Fruit fly (Drosophila melanogaster) whole organism, embryonic: ENCODE results near the gene w.

Experiments used
- Aef1 ChIP-seq: fragments of 200-800 bp; sonication (Bioruptor generic); IDR thresholded peaks from 3 replicates; pipeline ENCODE4 v1.3.6; 2022; ENCODE audit warnings: missing biosample characterization, missing genetic modification characterization
- Atf6 ChIP-seq: fragments of 200-800 bp; sonication (Bioruptor generic); IDR thresholded peaks from 2 replicates; pipeline ENCODE4 v1.3.6; 2022; ENCODE audit warnings: missing biosample characterization, missing genetic modification characterization
- Blimp-1 ChIP-seq: fragments of 200-800 bp; sonication (Bioruptor generic); optimal IDR thresholded peaks from 3 replicates; lab custom pipeline; 2018; ENCODE audit warnings: missing biosample characterization, missing genetic modification characterization, mild to moderate bottlenecking, moderate library complexity, missing genetic modification reagents
- CG10462 ChIP-seq: fragments of 200-800 bp; sonication (Bioruptor generic); optimal IDR thresholded peaks from 2 replicates; lab custom pipeline; 2016; ENCODE audit warnings: missing biosample characterization, missing genetic modification characterization
- CG10979 ChIP-seq: fragments of 200-800 bp; sonication (Bioruptor generic); optimal IDR thresholded peaks from 2 replicates; lab custom pipeline; 2018; ENCODE audit warnings: missing biosample characterization, mild to moderate bottlenecking, missing genetic modification characterization, moderate library complexity
- CG11093 ChIP-seq: fragments of 200-800 bp; sonication (Bioruptor generic); IDR thresholded peaks from 3 replicates; pipeline ENCODE4 v1.3.6; 2022; ENCODE audit warnings: missing biosample characterization, missing genetic modification characterization
- CG12299 ChIP-seq: fragments of 200-800 bp; sonication (Bioruptor generic); optimal IDR thresholded peaks from 2 replicates; lab custom pipeline; 2018; ENCODE audit warnings: missing biosample characterization, mild to moderate bottlenecking, missing genetic modification characterization
- CG14014 ChIP-seq: fragments of 200-800 bp; sonication (Bioruptor generic); IDR thresholded peaks from 2 replicates; pipeline ENCODE4 v1.3.6; 2022; ENCODE audit warnings: missing biosample characterization, missing genetic modification characterization
- CG1647 ChIP-seq: fragments of 200-800 bp; sonication (Bioruptor generic); optimal IDR thresholded peaks from 3 replicates; lab custom pipeline; 2016; ENCODE audit warnings: missing biosample characterization, missing genetic modification characterization
- CG17186 ChIP-seq: fragments of 200-800 bp; sonication (Bioruptor generic); optimal IDR thresholded peaks from 3 replicates; lab custom pipeline; 2017; ENCODE audit warnings: missing biosample characterization, missing genetic modification reagents, missing genetic modification characterization
- CG18599 ChIP-seq: fragments of 200-800 bp; sonication (Bioruptor generic); optimal IDR thresholded peaks from 3 replicates; lab custom pipeline; 2017; ENCODE audit warnings: missing biosample characterization, missing genetic modification characterization, mild to moderate bottlenecking, moderate library complexity, missing genetic modification reagents
- CG18764 ChIP-seq: fragments of 200-800 bp; sonication (Bioruptor generic); optimal IDR thresholded peaks from 3 replicates; lab custom pipeline; 2016; ENCODE audit warnings: missing biosample characterization, missing genetic modification characterization
- CG30020 ChIP-seq: fragments of 200-800 bp; optimal IDR thresholded peaks from 2 replicates; lab custom pipeline; 2019; ENCODE audit warnings: missing biosample characterization, mild to moderate bottlenecking, missing genetic modification characterization, moderate library complexity
- CG31388 ChIP-seq: fragments of 200-800 bp; sonication (Bioruptor generic); optimal IDR thresholded peaks from 2 replicates; lab custom pipeline; 2016; ENCODE audit warnings: missing biosample characterization, missing genetic modification characterization
- CG4282 ChIP-seq: fragments of 200-800 bp; sonication (Bioruptor generic); optimal IDR thresholded peaks from 2 replicates; lab custom pipeline; 2016; ENCODE audit warnings: missing biosample characterization, missing genetic modification characterization
- CG4404 ChIP-seq: fragments of 200-800 bp; sonication (Bioruptor generic); IDR thresholded peaks from 2 replicates; pipeline ENCODE4 v1.3.6; 2022; ENCODE audit warnings: missing biosample characterization, missing genetic modification characterization
- CG4424 ChIP-seq: fragments of 200-800 bp; sonication (Bioruptor generic); optimal IDR thresholded peaks from 3 replicates; lab custom pipeline; 2016; ENCODE audit warnings: missing biosample characterization, missing genetic modification characterization
- CG6854 ChIP-seq: fragments of 200-800 bp; sonication (Bioruptor generic); optimal IDR thresholded peaks from 3 replicates; lab custom pipeline; 2017; ENCODE audit warnings: missing biosample characterization, mild to moderate bottlenecking, missing genetic modification characterization
- CG7556 ChIP-seq: fragments of 200-800 bp; sonication (Bioruptor generic); optimal IDR thresholded peaks from 2 replicates; lab custom pipeline; 2017; ENCODE audit warnings: missing biosample characterization, mild to moderate bottlenecking, missing genetic modification characterization
- CG7839 ChIP-seq: fragments of 200-800 bp; sonication (Bioruptor generic); optimal IDR thresholded peaks from 3 replicates; lab custom pipeline; 2018; ENCODE audit warnings: missing biosample characterization, mild to moderate bottlenecking, missing genetic modification characterization, moderate library complexity
- CG7928 ChIP-seq: fragments of 200-800 bp; sonication (Bioruptor generic); optimal IDR thresholded peaks from 2 replicates; lab custom pipeline; 2017; ENCODE audit warnings: missing biosample characterization, mild to moderate bottlenecking, missing genetic modification characterization
- CG8290 ChIP-seq, 3 experiments: fragments of 200-800 bp; sonication (Bioruptor generic); optimal IDR thresholded peaks; 2 replicates each; lab custom pipeline; 2016 to 2019; ENCODE audit warnings: missing biosample characterization in 3 of 3, missing genetic modification characterization in 3 of 3, mild to moderate bottlenecking in 2 of 3, moderate library complexity in 1 of 3
- CG8359 ChIP-seq: fragments of 200-800 bp; sonication (Bioruptor generic); optimal IDR thresholded peaks from 2 replicates; lab custom pipeline; 2017; ENCODE audit warnings: missing biosample characterization, mild to moderate bottlenecking, missing genetic modification characterization, borderline replicate concordance
- CG8944 ChIP-seq: fragments of 200-800 bp; sonication (Bioruptor generic); optimal IDR thresholded peaks from 3 replicates; lab custom pipeline; 2016; ENCODE audit warnings: missing biosample characterization, missing genetic modification characterization
- CG9817 ChIP-seq: fragments of 200-800 bp; sonication (Bioruptor generic); optimal IDR thresholded peaks from 2 replicates; lab custom pipeline; 2018; ENCODE audit warnings: missing biosample characterization, mild to moderate bottlenecking, missing genetic modification characterization, moderate library complexity
- Doc2 ChIP-seq: fragments of 200-800 bp; sonication (Bioruptor generic); IDR thresholded peaks from 2 replicates; pipeline ENCODE4 v1.3.6; 2022; ENCODE audit warnings: missing biosample characterization, missing genetic modification characterization
- Dref ChIP-seq: fragments of 200-800 bp; sonication (Bioruptor generic); IDR thresholded peaks from 2 replicates; pipeline ENCODE4 v1.3.6; 2022; ENCODE audit warnings: missing biosample characterization, missing genetic modification characterization
- ERR ChIP-seq: fragments of 200-800 bp; sonication (Bioruptor generic); optimal IDR thresholded peaks from 2 replicates; lab custom pipeline; 2016; ENCODE audit warnings: missing biosample characterization, missing genetic modification characterization
- HmgZ ChIP-seq: fragments of 200-800 bp; sonication (Bioruptor generic); optimal IDR thresholded peaks from 2 replicates; lab custom pipeline; 2018; ENCODE audit warnings: missing biosample characterization, mild to moderate bottlenecking, missing genetic modification characterization
- Hr78 ChIP-seq, 2 experiments: fragments of 200-800 bp in 1 of 2; fragments of >200 bp in 1 of 2; sonication (Bioruptor generic) in 1 of 2; optimal IDR thresholded peaks; 2 replicates each; lab custom pipeline; 2017 to 2019; ENCODE audit warnings: missing biosample characterization in 2 of 2, missing genetic modification characterization in 2 of 2, mild to moderate bottlenecking in 1 of 2, moderate library complexity in 1 of 2
- NK7.1 ChIP-seq: fragments of 200-800 bp; sonication (Bioruptor generic); optimal IDR thresholded peaks from 3 replicates; lab custom pipeline; 2016; ENCODE audit warnings: missing biosample characterization, missing genetic modification characterization
- bbx ChIP-seq: fragments of 200-800 bp; sonication (Bioruptor generic); IDR thresholded peaks from 2 replicates; pipeline ENCODE4 v1.3.6; 2022; ENCODE audit warnings: missing biosample characterization, missing genetic modification characterization; ENCODE audit not compliant: partially characterized antibody
- bcd ChIP-seq: fragments of 200-800 bp; sonication (Bioruptor generic); optimal IDR thresholded peaks from 2 replicates; lab custom pipeline; 2017; ENCODE audit warnings: missing biosample characterization, mild to moderate bottlenecking, missing genetic modification characterization
- bowl ChIP-seq: fragments of 200-800 bp; sonication (Bioruptor generic); IDR thresholded peaks from 2 replicates; pipeline ENCODE4 v1.3.6; 2022; ENCODE audit warnings: missing biosample characterization, missing genetic modification characterization
- eyg ChIP-seq: fragments of 200-800 bp; sonication (Bioruptor generic); optimal IDR thresholded peaks from 3 replicates; lab custom pipeline; 2016; ENCODE audit warnings: missing biosample characterization, missing genetic modification characterization
- fru ChIP-seq: fragments of >200 bp; optimal IDR thresholded peaks from 2 replicates; lab custom pipeline; 2017
- gem ChIP-seq: fragments of 200-800 bp; sonication (Bioruptor generic); optimal IDR thresholded peaks from 2 replicates; lab custom pipeline; 2019; ENCODE audit warnings: missing biosample characterization, mild to moderate bottlenecking, missing genetic modification characterization, moderate library complexity
- kay ChIP-seq: fragments of 200-800 bp; sonication (Bioruptor generic); optimal IDR thresholded peaks from 2 replicates; lab custom pipeline; 2016; ENCODE audit warnings: missing biosample characterization, missing genetic modification characterization
- ken ChIP-seq: fragments of 200-800 bp; sonication (Bioruptor generic); IDR thresholded peaks from 3 replicates; pipeline ENCODE4 v1.3.6; 2022; ENCODE audit warnings: missing biosample characterization, missing genetic modification characterization
- luna ChIP-seq: fragments of 200-800 bp; sonication (Bioruptor generic); optimal IDR thresholded peaks from 2 replicates; lab custom pipeline; 2016; ENCODE audit warnings: missing biosample characterization, missing genetic modification characterization
- mirr ChIP-seq: fragments of 200-800 bp; sonication (Bioruptor generic); optimal IDR thresholded peaks from 3 replicates; lab custom pipeline; 2018; ENCODE audit warnings: missing biosample characterization, mild to moderate bottlenecking, missing genetic modification characterization
- peb ChIP-seq: fragments of 200-800 bp; sonication (Bioruptor generic); IDR thresholded peaks from 2 replicates; pipeline ENCODE4 v1.3.6; 2022; ENCODE audit warnings: missing biosample characterization, missing genetic modification characterization
- prd ChIP-seq, 3 experiments: fragments of >200 bp in 2 of 3; fragments of 200-800 bp in 1 of 3; sonication (Bioruptor generic) in 1 of 3; optimal IDR thresholded peaks in 2 of 3; IDR thresholded peaks in 1 of 3; 2 replicates in 2 of 3; 3 replicates in 1 of 3; pipeline versions ENCODE4 v1.3.6 to Lab custom; 2017 to 2022; ENCODE audit warnings: missing biosample characterization in 1 of 3, missing genetic modification characterization in 1 of 3
- pros ChIP-seq: fragments of 200-800 bp; sonication (Bioruptor generic); optimal IDR thresholded peaks from 3 replicates; lab custom pipeline; 2019; ENCODE audit warnings: missing biosample characterization, mild to moderate bottlenecking, missing genetic modification characterization, moderate library complexity
- psq ChIP-seq: fragments of 200-800 bp; sonication (Bioruptor generic); optimal IDR thresholded peaks from 2 replicates; lab custom pipeline; 2017; ENCODE audit warnings: missing biosample characterization, missing genetic modification characterization
- sd ChIP-seq: fragments of 200-800 bp; sonication (Bioruptor generic); optimal IDR thresholded peaks from 3 replicates; lab custom pipeline; 2018; ENCODE audit warnings: missing biosample characterization, mild to moderate bottlenecking, missing genetic modification characterization, moderate library complexity
- trem ChIP-seq: fragments of 200-800 bp; optimal IDR thresholded peaks from 3 replicates; lab custom pipeline; 2019; ENCODE audit warnings: missing biosample characterization, mild to moderate bottlenecking, missing genetic modification characterization, moderate library complexity
- wor ChIP-seq: fragments of 200-800 bp; sonication (Bioruptor generic); IDR thresholded peaks from 2 replicates; pipeline ENCODE4 v1.3.6; 2022; ENCODE audit warnings: missing biosample characterization, missing genetic modification characterization
- yki ChIP-seq: fragments of >200 bp; optimal IDR thresholded peaks from 3 replicates; lab custom pipeline; 2018
- zen2 ChIP-seq: fragments of 200-800 bp; sonication (Bioruptor generic); IDR thresholded peaks from 3 replicates; pipeline ENCODE4 v1.3.6; 2022; ENCODE audit warnings: missing biosample characterization, missing genetic modification characterization; ENCODE audit not compliant: partially characterized antibody

The w gene

DNA sequence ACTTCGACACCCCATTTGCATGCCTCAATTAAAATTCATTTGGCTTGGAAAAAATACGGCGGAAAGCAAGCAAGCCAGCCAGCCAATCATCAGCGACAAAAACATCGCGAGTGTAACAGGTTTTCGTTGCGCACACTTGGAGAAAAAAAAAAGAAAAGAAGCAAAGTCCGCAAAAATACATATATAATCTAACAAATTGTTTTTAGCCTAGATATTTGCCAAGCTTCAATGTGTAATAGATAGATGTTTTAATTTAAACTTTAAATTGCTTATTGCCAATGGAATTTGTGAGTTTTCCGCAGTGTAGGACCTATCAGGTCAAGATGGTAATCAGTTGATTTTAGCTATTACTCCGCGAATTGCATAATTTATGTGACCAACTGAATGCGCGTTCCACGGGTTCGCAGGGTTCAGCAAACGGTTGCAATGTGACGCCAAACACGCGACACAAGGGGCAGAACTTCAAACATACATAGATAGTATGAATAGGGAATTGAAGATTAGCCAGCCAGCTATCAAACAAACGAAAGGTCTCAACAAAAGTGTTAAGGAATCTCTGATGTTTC is 9.6 kb downstream of the w start (continued):
- TF ChIP-seq CG31388 (GFP tag; lab: Kevin White, UChicago) (peak; percentile 67), CG10462 (GFP tag; lab: Kevin White, UChicago) (peak; percentile 53), CG1647 (GFP tag; lab: Kevin White, UChicago) (peak; percentile 91), Aef1 (GFP tag; lab: Robert Waterston, UW) (peak; percentile 93), CG8944 (GFP tag; lab: Kevin White, UChicago) (peak; percentile 77), CG4282 (GFP tag; lab: Kevin White, UChicago) (peak; percentile 54), kay (GFP tag; lab: Kevin White, UChicago) (peak; percentile 62), bowl (GFP tag; lab: Robert Waterston, UW) (peak; percentile 89), ERR (GFP tag; lab: Kevin White, UChicago) (peak; percentile 83), CG8290 (GFP tag; optimal IDR thresholded peaks at IDR 0.05; lab: Kevin White, UChicago) (peak; percentile 55), CG8290 (tag; optimal IDR thresholded peaks at IDR 0.05; lab: Kevin White, UChicago) (peak in 1 of 2 experiments; percentile 84), NK7.1 (GFP tag; lab: Kevin White, UChicago) (peak; percentile 68), CG11093 (peak; percentile 82; the same call in 2 of the 3 replicates), CG9817 (tag; lab: Kevin White, UChicago) (peak; percentile 87), CG18599 (GFP tag; lab: Kevin White, UChicago) (peak; percentile 91), ken (GFP tag; lab: Robert Waterston, UW) (peak; percentile 89), HmgZ (tag; lab: Kevin White, UChicago) (peak; percentile 82), sd (tag; lab: Kevin White, UChicago) (peak; percentile 74), CG4424 (GFP tag; lab: Kevin White, UChicago) (peak; percentile 89), pros (GFP tag; lab: Kevin White, UChicago) (no peak), CG17186 (GFP tag; lab: Kevin White, UChicago) (peak; percentile 18), CG8359 (GFP tag; lab: Kevin White, UChicago) (peak; percentile 41), Blimp-1 (GFP tag; lab: Kevin White, UChicago) (peak; percentile 82), CG14014 (peak; percentile 93), gem (tag; lab: Kevin White, UChicago) (peak; percentile 92), psq (GFP tag; lab: Kevin White, UChicago) (no peak), bbx (GFP tag; lab: Robert Waterston, UW) (no peak), luna (GFP tag; lab: Kevin White, UChicago) (peak; percentile 75), bcd (peak; percentile 85), Hr78 (GFP tag; optimal IDR thresholded peaks at IDR 0.05; lab: Kevin White, UChicago) (peak in 1 of 2 experiments; percentile 19), trem (tag; lab: Kevin White, UChicago) (peak; percentile 18), prd (optimal IDR thresholded peaks at IDR 0.05; lab: Kevin White, UChicago) (no peak), prd (GFP tag; IDR thresholded peaks at IDR 0.05; lab: Robert Waterston, UW) (peak; percentile 93), mirr (GFP tag; lab: Kevin White, UChicago) (peak; percentile 46), peb (GFP tag; lab: Robert Waterston, UW) (peak; percentile 80), wor (GFP tag; lab: Robert Waterston, UW) (peak; percentile 75), CG30020 (tag; lab: Kevin White, UChicago) (no peak), yki (no peak), CG18764 (peak; percentile 81), CG7928 (GFP tag; lab: Kevin White, UChicago) (peak; percentile 49), CG7839 (peak; percentile 92), eyg (peak; percentile 78), Doc2 (GFP tag; lab: Robert Waterston, UW) (peak; percentile 66), CG12299 (tag; lab: Kevin White, UChicago) (peak; percentile 56), CG10979 (tag; lab: Kevin White, UChicago) (peak; percentile 78), zen2 (GFP tag; lab: Robert Waterston, UW) (no peak), CG4404 (peak; percentile 76), CG7556 (GFP tag; lab: Kevin White, UChicago) (peak; percentile 59), Atf6 (peak; percentile 94), Dref (no peak), fru (lab: Kevin White, UChicago) (no peak), CG6854 (peak; percentile 84)
